Worm (Caenorhabditis elegans) whole organism, L1 larva: ENCODE data around the gene cup-5.
A peak's percentile ranks its signal among the peaks of the same experiment; 100 is the strongest.

Source experiments
- C04F5.9 ChIP-seq: sonication (generic microtip); optimal IDR thresholded peaks from 2 replicates; lab custom pipeline; 2016; ENCODE audit warnings: missing genetic modification characterization, missing compliant biosample characterization
- C16A3.4 ChIP-seq: fragments of 150-350 bp; optimal IDR thresholded peaks from 2 replicates; lab custom pipeline; 2014; ENCODE audit warnings: missing biosample characterization, missing genetic modification characterization
- F16B12.6 ChIP-seq: fragments of 150-350 bp; optimal IDR thresholded peaks from 2 replicates; lab custom pipeline; 2014; ENCODE audit warnings: missing biosample characterization, missing genetic modification characterization
- Y116A8C.19 ChIP-seq: sonication (generic microtip); optimal IDR thresholded peaks from 2 replicates; lab custom pipeline; 2016; ENCODE audit warnings: missing compliant biosample characterization, missing genetic modification characterization, borderline replicate concordance
- aha-1 ChIP-seq: fragments of 150-350 bp; optimal IDR thresholded peaks from 2 replicates; lab custom pipeline; 2014; ENCODE audit warnings: missing biosample characterization, missing genetic modification characterization
- blmp-1 ChIP-seq: fragments of 150-350 bp; optimal IDR thresholded peaks from 2 replicates; lab custom pipeline; 2014; ENCODE audit warnings: missing biosample characterization, missing genetic modification characterization
- ceh-82 ChIP-seq, 3 experiments: fragments of 150-350 bp in 1 of 3; sonication (generic microtip) in 2 of 3; optimal IDR thresholded peaks; 2 replicates each; lab custom pipeline; 2014 to 2017; ENCODE audit warnings: missing biosample characterization in 3 of 3, missing genetic modification characterization in 3 of 3
- ceh-88 ChIP-seq: fragments of 200-800 bp; sonication (Bioruptor generic); IDR thresholded peaks from 2 replicates; pipeline ENCODE4 v1.3.6; 2022; ENCODE audit warnings: missing genetic modification characterization, missing compliant biosample characterization
- ceh-90 ChIP-seq: sonication (generic microtip); optimal IDR thresholded peaks from 2 replicates; lab custom pipeline; 2016; ENCODE audit warnings: missing genetic modification characterization, missing compliant biosample characterization
- dpl-1 ChIP-seq, 3 experiments: fragments of 150-350 bp in 2 of 3; sonication (generic microtip) in 1 of 3; optimal IDR thresholded peaks; 2 replicates each; lab custom pipeline; 2014 to 2017; ENCODE audit warnings: missing biosample characterization in 3 of 3, missing genetic modification characterization in 3 of 3, missing genetic modification reagents in 3 of 3
- dsc-1 ChIP-seq: sonication (generic microtip); optimal IDR thresholded peaks from 2 replicates; lab custom pipeline; 2016; ENCODE audit warnings: mild to moderate bottlenecking, missing genetic modification characterization, missing compliant biosample characterization
- efl-1 ChIP-seq, 4 experiments: fragments of 150-350 bp; optimal IDR thresholded peaks in 3 of 4; peaks in 1 of 4; 1 replicate in 1 of 4; 2 replicates in 3 of 4; lab custom pipeline; 2014; ENCODE audit warnings: missing biosample characterization in 2 of 4, missing genetic modification characterization in 2 of 4, missing genetic modification reagents in 2 of 4
- efl-3 ChIP-seq: fragments of 200-800 bp; sonication (Bioruptor generic); optimal IDR thresholded peaks from 2 replicates; lab custom pipeline; 2018; ENCODE audit warnings: mild to moderate bottlenecking, missing genetic modification characterization, missing compliant biosample characterization
- egl-13 ChIP-seq: sonication (generic microtip); optimal IDR thresholded peaks from 2 replicates; lab custom pipeline; 2016; ENCODE audit warnings: missing genotype, missing genetic modification reagents, missing genetic modification characterization, missing compliant biosample characterization
- elt-3 ChIP-seq, 6 experiments: fragments of 150-350 bp in 1 of 6; sonication (generic microtip); optimal IDR thresholded peaks; 2 replicates each; lab custom pipeline; 2017 to 2018; ENCODE audit warnings: missing biosample characterization in 6 of 6, missing genetic modification characterization in 6 of 6, inconsistent platforms in 1 of 6
- ets-5 ChIP-seq: fragments of 200-800 bp; sonication (Bioruptor generic); IDR thresholded peaks from 2 replicates; pipeline ENCODE4 v1.3.6; 2022; ENCODE audit warnings: missing genetic modification characterization, missing compliant biosample characterization
- fkh-8 ChIP-seq: sonication (generic microtip); optimal IDR thresholded peaks from 2 replicates; lab custom pipeline; 2016; ENCODE audit warnings: mild to moderate bottlenecking, missing genetic modification characterization, missing compliant biosample characterization
- grh-1 ChIP-seq: fragments of 200-800 bp; sonication (Bioruptor generic); IDR thresholded peaks from 2 replicates; pipeline ENCODE4 v1.3.6; 2022; ENCODE audit warnings: missing genetic modification reagents, missing genetic modification characterization, missing compliant biosample characterization
- hpl-2 ChIP-seq: fragments of 150-350 bp; optimal IDR thresholded peaks from 2 replicates; lab custom pipeline; 2014; ENCODE audit warnings: missing biosample characterization, missing genetic modification reagents, missing genetic modification characterization
- irx-1 ChIP-seq: sonication (generic microtip); optimal IDR thresholded peaks from 2 replicates; lab custom pipeline; 2016; ENCODE audit warnings: missing genetic modification characterization, missing compliant biosample characterization
- isw-1 ChIP-seq: fragments of 200-800 bp; sonication (Bioruptor generic); IDR thresholded peaks from 2 replicates; pipeline ENCODE4 v1.3.6; 2022; ENCODE audit warnings: missing genetic modification characterization, missing compliant biosample characterization
- lin-13 ChIP-seq: fragments of 150-350 bp; optimal IDR thresholded peaks from 2 replicates; lab custom pipeline; 2014; ENCODE audit warnings: missing biosample characterization, missing genetic modification reagents, missing genetic modification characterization
- lin-14 ChIP-seq: fragments of 200-800 bp; sonication (Bioruptor generic); optimal IDR thresholded peaks from 2 replicates; lab custom pipeline; 2018; ENCODE audit warnings: mild to moderate bottlenecking, missing genetic modification characterization, moderate library complexity, missing compliant biosample characterization
- lin-35 ChIP-seq, 2 experiments: fragments of 150-350 bp; optimal IDR thresholded peaks; 2 replicates each; lab custom pipeline; 2014; ENCODE audit warnings: missing biosample characterization in 2 of 2, missing genetic modification characterization in 2 of 2, missing genetic modification reagents in 2 of 2
- lir-3 ChIP-seq: sonication (generic microtip); optimal IDR thresholded peaks from 2 replicates; lab custom pipeline; 2016; ENCODE audit warnings: mild to moderate bottlenecking, missing genetic modification characterization, moderate library complexity, missing compliant biosample characterization; ENCODE audit not compliant: poor library complexity
- lsy-2 ChIP-seq, 2 experiments: fragments of 150-350 bp; optimal IDR thresholded peaks; 2 replicates each; lab custom pipeline; 2014; ENCODE audit warnings: missing biosample characterization in 2 of 2, missing genetic modification characterization in 2 of 2
- mab-9 ChIP-seq: fragments of 200-800 bp; sonication (Bioruptor generic); IDR thresholded peaks from 2 replicates; pipeline ENCODE4 v1.3.6; 2022; ENCODE audit warnings: missing genetic modification reagents, missing genetic modification characterization, missing compliant biosample characterization
- mep-1 ChIP-seq: fragments of 150-350 bp; optimal IDR thresholded peaks from 2 replicates; lab custom pipeline; 2014; ENCODE audit warnings: missing biosample characterization, missing genetic modification characterization
- nhr-11 ChIP-seq: fragments of 150-350 bp; optimal IDR thresholded peaks from 2 replicates; lab custom pipeline; 2014; ENCODE audit warnings: missing biosample characterization, missing genetic modification characterization
- nhr-47 ChIP-seq: sonication (generic microtip); optimal IDR thresholded peaks from 2 replicates; lab custom pipeline; 2016; ENCODE audit warnings: mild to moderate bottlenecking, missing genetic modification characterization, moderate library complexity, missing compliant biosample characterization
- nhr-71 ChIP-seq: sonication (generic microtip); optimal IDR thresholded peaks from 2 replicates; lab custom pipeline; 2016; ENCODE audit warnings: mild to moderate bottlenecking, missing genetic modification characterization, moderate library complexity, missing compliant biosample characterization
- nhr-76 ChIP-seq: sonication (generic microtip); optimal IDR thresholded peaks from 2 replicates; lab custom pipeline; 2017; ENCODE audit warnings: missing biosample characterization, missing genetic modification characterization
- nhr-84 ChIP-seq: sonication (generic microtip); optimal IDR thresholded peaks from 2 replicates; lab custom pipeline; 2017; ENCODE audit warnings: missing biosample characterization, missing genetic modification characterization
- nhr-85 ChIP-seq: sonication (generic microtip); peaks from one replicate; lab custom pipeline; 2016; ENCODE audit warnings: missing genetic modification characterization, inconsistent platforms, missing compliant biosample characterization
- rnt-1 ChIP-seq: sonication (generic microtip); optimal IDR thresholded peaks from 2 replicates; lab custom pipeline; 2016; ENCODE audit warnings: mild to moderate bottlenecking, missing genetic modification characterization, moderate library complexity, missing compliant biosample characterization
- skn-1 ChIP-seq: fragments of 150-350 bp; optimal IDR thresholded peaks from 2 replicates; lab custom pipeline; 2014; ENCODE audit warnings: missing biosample characterization, missing genetic modification characterization
- snpc-4 ChIP-seq: fragments of 150-350 bp; optimal IDR thresholded peaks from 2 replicates; lab custom pipeline; 2014; ENCODE audit warnings: missing biosample characterization, missing genetic modification characterization
- tlp-1 ChIP-seq: fragments of 150-350 bp; optimal IDR thresholded peaks from 2 replicates; lab custom pipeline; 2014; ENCODE audit warnings: missing biosample characterization, missing genetic modification characterization
- unc-30 ChIP-seq: sonication (generic microtip); optimal IDR thresholded peaks from 2 replicates; lab custom pipeline; 2017; ENCODE audit warnings: missing biosample characterization, missing genetic modification characterization
- unc-62 ChIP-seq: fragments of 150-350 bp; optimal IDR thresholded peaks from 2 replicates; lab custom pipeline; 2014; ENCODE audit warnings: missing biosample characterization, missing genetic modification reagents, missing genetic modification characterization
- unc-98 ChIP-seq: fragments of 200-800 bp; sonication (Bioruptor generic); IDR thresholded peaks from 2 replicates; pipeline ENCODE4 v1.3.6; 2022; ENCODE audit warnings: missing genetic modification characterization, missing compliant biosample characterization
- vab-15 ChIP-seq: sonication (generic microtip); optimal IDR thresholded peaks from 2 replicates; lab custom pipeline; 2017; ENCODE audit warnings: missing genotype, mild to moderate bottlenecking, missing genetic modification characterization, missing compliant biosample characterization
- zag-1 ChIP-seq: fragments of 150-350 bp; optimal IDR thresholded peaks from 2 replicates; lab custom pipeline; 2014; ENCODE audit warnings: missing biosample characterization, missing genetic modification characterization
- zip-4 ChIP-seq: fragments of 200-800 bp; sonication (Bioruptor generic); optimal IDR thresholded peaks from 2 replicates; lab custom pipeline; 2018; ENCODE audit warnings: mild to moderate bottlenecking, missing genetic modification characterization, moderate library complexity, missing compliant biosample characterization

cup-5 gene

DNA sequence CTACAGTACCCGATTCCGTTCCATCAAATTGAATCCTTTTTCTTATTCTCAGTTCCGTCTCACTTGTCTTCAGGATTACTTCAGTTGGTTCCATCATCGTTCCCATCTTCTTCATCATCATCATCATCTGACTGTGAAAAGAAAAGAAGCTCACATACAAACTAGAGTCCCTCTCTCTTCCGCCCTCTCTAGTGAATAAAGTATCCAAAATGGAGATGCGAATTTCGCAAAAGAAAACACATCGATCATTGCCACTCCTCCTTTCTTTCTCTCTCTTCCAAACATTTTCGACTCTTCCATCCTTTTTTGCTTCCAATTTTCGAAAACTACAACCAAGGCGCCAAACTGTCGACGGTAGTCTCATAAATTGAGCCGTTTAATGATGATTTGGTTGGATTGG lies 31.1 kb upstream of the cup-5 start:
- TF ChIP-seq vab-15 (tag; lab: Kevin White, UChicago) (no peak), nhr-84 (no peak), nhr-71 (tag; lab: Kevin White, UChicago) (peak; percentile 7), mab-9 (0 out of 2 replicates have a peak, but pooled peaks have one; percentile 31), nhr-47 (tag; lab: Kevin White, UChicago) (no peak), nhr-11 (no peak), grh-1 (GFP tag; lab: Robert Waterston, UW) (no peak), C16A3.4 (tag; lab: Kevin White, UChicago) (no peak), blmp-1 (tag; lab: Kevin White, UChicago) (peak; percentile 25), skn-1 (no peak), unc-30 (tag; lab: Kevin White, UChicago) (no peak), mep-1 (peak; percentile 31), lsy-2 (tag; optimal IDR thresholded peaks at IDR 0.05; lab: Kevin White, UChicago) (peak in 1 of 2 experiments; percentile 27), lin-14 (GFP tag; lab: Kevin White, UChicago) (peak; percentile 15)

ce11 chrIII:7553693-7554226 lies 30.2 kb upstream of the cup-5 start:
- TF ChIP-seq lin-35 (GFP tag; optimal IDR thresholded peaks at IDR 0.05; lab: Kevin White, UChicago), result no peak
- peak; percentile 18 for TF ChIP-seq nhr-71 (tag; lab: Kevin White, UChicago)
- no peak for TF ChIP-seq unc-62
- no peak for TF ChIP-seq grh-1 (GFP tag; lab: Robert Waterston, UW)
- no peak for TF ChIP-seq isw-1
- TF ChIP-seq mep-1, result peak; percentile 44
- no peak for TF ChIP-seq ceh-88 (GFP tag; lab: Robert Waterston, UW)
- no peak for TF ChIP-seq Y116A8C.19
- TF ChIP-seq nhr-76 (tag; lab: Kevin White, UChicago), result no peak
- TF ChIP-seq egl-13, result no peak
- TF ChIP-seq ets-5, result no peak
- TF ChIP-seq efl-3 (GFP tag; lab: Kevin White, UChicago), result no peak
- peak; percentile 28 for TF ChIP-seq rnt-1 (tag; lab: Kevin White, UChicago)
- no peak for TF ChIP-seq dsc-1 (tag; lab: Kevin White, UChicago)
- no peak for TF ChIP-seq C04F5.9 (tag; lab: Kevin White, UChicago)
- TF ChIP-seq skn-1, result no peak
- TF ChIP-seq snpc-4, result no peak
- TF ChIP-seq F16B12.6 (tag; lab: Kevin White, UChicago), result no peak
- TF ChIP-seq ceh-82 (tag; optimal IDR thresholded peaks at IDR 0.05; lab: Kevin White, UChicago), result no peak
- no peak for TF ChIP-seq dpl-1 (GFP tag; optimal IDR thresholded peaks at IDR 0.05; lab: Kevin White, UChicago)
- TF ChIP-seq lir-3 (tag; lab: Kevin White, UChicago), result no peak
- peak; percentile 6 for TF ChIP-seq blmp-1 (tag; lab: Kevin White, UChicago)
- no peak for TF ChIP-seq elt-3 (tag; optimal IDR thresholded peaks at IDR 0.05; lab: Kevin White, UChicago)
- peak; percentile 4 for TF ChIP-seq lin-14 (GFP tag; lab: Kevin White, UChicago)
- TF ChIP-seq irx-1 (tag; lab: Kevin White, UChicago), result no peak
- TF ChIP-seq lin-13 (GFP tag; lab: Kevin White, UChicago), result no peak
- no peak for TF ChIP-seq tlp-1
- no peak for TF ChIP-seq ceh-90
- TF ChIP-seq efl-1 (optimal IDR thresholded peaks at IDR 0.05; lab: Kevin White, UChicago), result no peak
- TF ChIP-seq efl-1 (GFP tag; optimal IDR thresholded peaks at IDR 0.05 in 1 of 2; lab: Kevin White, UChicago), result no peak
- TF ChIP-seq nhr-85, result peak; percentile 55
- TF ChIP-seq lsy-2 (tag; optimal IDR thresholded peaks at IDR 0.05; lab: Kevin White, UChicago), result peak in 1 of 2 experiments; percentile 3
- TF ChIP-seq zip-4 (GFP tag; lab: Kevin White, UChicago), result no peak
- TF ChIP-seq hpl-2 (GFP tag; lab: Kevin White, UChicago), result no peak
- no peak for TF ChIP-seq zag-1
- TF ChIP-seq aha-1, result no peak
- TF ChIP-seq unc-98 (GFP tag; lab: Robert Waterston, UW), result no peak
- TF ChIP-seq fkh-8 (tag; lab: Kevin White, UChicago), result no peak
